Fruit fly (Drosophila melanogaster): Measurements from ENCODE around the gene Nup35.

Nup35 gene

DNA sequence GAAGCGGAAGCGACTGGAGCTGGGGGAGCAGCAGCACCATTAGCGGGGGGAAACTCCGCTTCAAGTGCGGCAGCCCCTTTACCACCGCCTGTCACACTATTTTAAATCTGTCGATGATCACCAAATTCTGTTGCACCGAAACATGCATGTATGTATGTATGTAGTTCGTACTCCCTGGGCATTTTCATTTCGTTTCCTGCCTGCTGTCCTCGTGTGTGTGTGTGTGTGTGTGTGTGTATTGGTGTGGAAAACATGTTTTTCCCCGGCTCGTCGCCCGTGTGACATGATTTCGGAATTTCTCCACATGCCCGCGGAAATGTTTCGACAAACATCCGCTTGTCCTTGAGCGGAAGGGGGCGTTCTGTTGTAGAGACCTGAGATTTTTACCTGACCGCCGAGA is 21.0 kb upstream of the Nup35 start:
- TF ChIP-seq kni (GFP tag; optimal IDR thresholded peaks at IDR 0.05) (peak; percentile 55), Sry-β (GFP tag; optimal IDR thresholded peaks at IDR 0.05) (no peak), cg (GFP tag; optimal IDR thresholded peaks at IDR 0.05) (peak; percentile 66), aop (GFP tag; IDR thresholded peaks at IDR 0.05) (0 out of 2 replicates have a peak, but pooled peaks have one; percentile 49), twi (tag; optimal IDR thresholded peaks at IDR 0.05) (peak; percentile 56), nau (GFP tag; optimal IDR thresholded peaks at IDR 0.05) (peak; percentile 21), bigmax (GFP tag; optimal IDR thresholded peaks at IDR 0.05) (no peak)

DNA sequence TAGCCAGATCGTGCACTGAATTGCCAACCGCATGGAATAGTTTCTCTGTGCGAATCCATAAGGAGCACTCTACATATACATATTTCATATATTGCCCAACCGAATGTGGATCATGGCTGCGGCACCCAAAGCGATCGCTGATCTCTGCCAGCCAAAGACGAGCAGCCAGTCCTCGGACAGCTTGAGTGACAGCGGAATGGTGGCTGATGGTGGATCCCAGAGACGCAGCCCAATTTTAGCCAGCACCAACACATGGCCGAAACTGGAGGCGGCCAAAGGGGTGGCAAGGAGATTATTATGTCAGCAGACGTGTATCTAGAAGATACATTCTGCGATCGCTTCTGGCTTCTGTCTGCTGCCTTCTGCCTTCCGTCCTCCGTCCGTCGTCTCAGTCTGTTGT is 17.0 kb upstream of the Nup35 start:
- TF ChIP-seq run (tag; optimal IDR thresholded peaks at IDR 0.05) (no peak), Pdp1 (GFP tag; optimal IDR thresholded peaks at IDR 0.05) (peak in 1 of 2 experiments; percentile 58), CG17829 (tag; optimal IDR thresholded peaks at IDR 0.05) (no peak), mirr (GFP tag; optimal IDR thresholded peaks at IDR 0.05) (no peak), CG12769 (tag; optimal IDR thresholded peaks at IDR 0.05) (peak; percentile 63)

- TF ChIP-seq CG1792 (GFP tag; optimal IDR thresholded peaks at IDR 0.05) (no peak), NfI (GFP tag; optimal IDR thresholded peaks at IDR 0.05) (no peak), BtbVII (GFP tag; optimal IDR thresholded peaks at IDR 0.05) (peak; percentile 0), CG34422 (GFP tag; IDR thresholded peaks at IDR 0.05) (0 out of 3 replicates have a peak, but pooled peaks have one; percentile 15), CG10565 (GFP tag; optimal IDR thresholded peaks at IDR 0.05) (no peak), CG1233 (GFP tag; optimal IDR thresholded peaks at IDR 0.05) (no peak), CG18599 (GFP tag; optimal IDR thresholded peaks at IDR 0.05) (no peak), wor (GFP tag; IDR thresholded peaks at IDR 0.05) (no peak), MTF-1 (GFP tag; optimal IDR thresholded peaks at IDR 0.05; ENCODE audit: borderline replicate concordance) (peak; percentile 2), bbx (GFP tag; IDR thresholded peaks at IDR 0.05; ENCODE audit: partially characterized antibody) (peak; percentile 92), Doc3 (GFP tag; IDR thresholded peaks at IDR 0.05; ENCODE audit: partially characterized antibody) (peak; percentile 95), yki (optimal IDR thresholded peaks at IDR 0.05) (no peak), grn (GFP tag; optimal IDR thresholded peaks at IDR 0.05) (peak; percentile 24), sc (optimal IDR thresholded peaks at IDR 0.05) (no peak), sc (GFP tag; optimal IDR thresholded peaks at IDR 0.05) (no peak), tll (GFP tag; optimal IDR thresholded peaks at IDR 0.05) (no peak), Abd-B (GFP tag; optimal IDR thresholded peaks at IDR 0.05) (no peak), CG18764 (GFP tag; optimal IDR thresholded peaks at IDR 0.05) (no peak), jumu (GFP tag; optimal IDR thresholded peaks at IDR 0.05) (no peak), sna (GFP tag; IDR thresholded peaks at IDR 0.05; ENCODE audit: partially characterized antibody) (peak; percentile 91), chm (GFP tag; IDR thresholded peaks at IDR 0.05) (peak; percentile 83), sens (GFP tag) (peak; percentile 35), prd (optimal IDR thresholded peaks at IDR 0.05) (no peak), prd (GFP tag; IDR thresholded peaks at IDR 0.05) (no peak), Ada2b (GFP tag; IDR thresholded peaks at IDR 0.05) (no peak), kah (GFP tag; optimal IDR thresholded peaks at IDR 0.05) (no peak), Vsx1 (GFP tag; optimal IDR thresholded peaks at IDR 0.05) (no peak), Med (GFP tag) (peak; percentile 77), HLH4C (GFP tag; IDR thresholded peaks at IDR 0.05; ENCODE audit: partially characterized antibody) (peak; percentile 74; the same call in 2 of the 3 replicates), crp (GFP tag; optimal IDR thresholded peaks at IDR 0.05) (no peak), CG34224 (GFP tag; IDR thresholded peaks at IDR 0.05; ENCODE audit: partially characterized antibody) (peak; percentile 86), da (GFP tag; optimal IDR thresholded peaks at IDR 0.05) (no peak), tna (GFP tag; IDR thresholded peaks at IDR 0.05; ENCODE audit: partially characterized antibody) (peak; percentile 24; the same call in 1 of the 2 replicates), Dip3 (GFP tag; optimal IDR thresholded peaks at IDR 0.05) (no peak), Oaz (GFP tag; IDR thresholded peaks at IDR 0.05) (no peak), ham (GFP tag; IDR thresholded peaks at IDR 0.05) (no peak)
Measured at dm6 chrX:18634716-18635115, 13.3 kb upstream of the Nup35 start, which contains the start of gene wgn. Gene wgn, minus strand, starts transcription at chrX:18634908.

All from whole organism, embryonic.